Worm (Caenorhabditis elegans) whole organism, L2 larva: ENCODE data around the gene col-176.

Source experiments
- ama-1 ChIP-seq: fragments of 150-350 bp; optimal IDR thresholded peaks from 2 replicates; lab custom pipeline; 2018; ENCODE audit warnings: inconsistent platforms
- blmp-1 ChIP-seq: sonication (generic microtip); optimal IDR thresholded peaks from 2 replicates; lab custom pipeline; 2017; ENCODE audit warnings: missing genetic modification characterization, mild to moderate bottlenecking, missing compliant biosample characterization, antibody characterized with exemption, moderate library complexity; ENCODE audit not compliant: insufficient read depth
- ceh-16 ChIP-seq: fragments of 150-350 bp; optimal IDR thresholded peaks from 2 replicates; lab custom pipeline; 2014; ENCODE audit warnings: missing biosample characterization, missing genetic modification characterization
- elt-3 ChIP-seq: sonication (generic microtip); optimal IDR thresholded peaks from 2 replicates; lab custom pipeline; 2017; ENCODE audit warnings: missing biosample characterization, missing genetic modification characterization
- lin-39 ChIP-seq: fragments of 150-350 bp; optimal IDR thresholded peaks from 2 replicates; lab custom pipeline; 2014; ENCODE audit warnings: missing biosample characterization, missing genetic modification reagents, missing genetic modification characterization
- nhr-129 ChIP-seq: fragments of 150-350 bp; optimal IDR thresholded peaks from 2 replicates; lab custom pipeline; 2014; ENCODE audit warnings: missing biosample characterization, missing genetic modification characterization
- nhr-237 ChIP-seq: fragments of 150-350 bp; optimal IDR thresholded peaks from 2 replicates; lab custom pipeline; 2014; ENCODE audit warnings: missing biosample characterization, missing genetic modification characterization
- nhr-77 ChIP-seq: fragments of 150-350 bp; optimal IDR thresholded peaks from 2 replicates; lab custom pipeline; 2014; ENCODE audit warnings: missing biosample characterization, missing genetic modification characterization
- skn-1 ChIP-seq: sonication (generic microtip); optimal IDR thresholded peaks from 2 replicates; lab custom pipeline; 2017; ENCODE audit warnings: missing biosample characterization, missing genetic modification characterization
- sma-3 ChIP-seq: sonication (generic microtip); optimal IDR thresholded peaks from 2 replicates; lab custom pipeline; 2016; ENCODE audit warnings: missing genetic modification reagents, missing genetic modification characterization, missing compliant biosample characterization
- unc-39 ChIP-seq: fragments of 150-350 bp; optimal IDR thresholded peaks from 2 replicates; lab custom pipeline; 2014; ENCODE audit warnings: missing biosample characterization, missing genetic modification characterization
- unc-62 ChIP-seq: fragments of 150-350 bp; optimal IDR thresholded peaks from 2 replicates; lab custom pipeline; 2014; ENCODE audit warnings: missing biosample characterization, missing genetic modification reagents, missing genetic modification characterization
- zag-1 ChIP-seq: fragments of 150-350 bp; optimal IDR thresholded peaks from 2 replicates; lab custom pipeline; 2014; ENCODE audit warnings: missing biosample characterization, missing genetic modification characterization

DNA sequence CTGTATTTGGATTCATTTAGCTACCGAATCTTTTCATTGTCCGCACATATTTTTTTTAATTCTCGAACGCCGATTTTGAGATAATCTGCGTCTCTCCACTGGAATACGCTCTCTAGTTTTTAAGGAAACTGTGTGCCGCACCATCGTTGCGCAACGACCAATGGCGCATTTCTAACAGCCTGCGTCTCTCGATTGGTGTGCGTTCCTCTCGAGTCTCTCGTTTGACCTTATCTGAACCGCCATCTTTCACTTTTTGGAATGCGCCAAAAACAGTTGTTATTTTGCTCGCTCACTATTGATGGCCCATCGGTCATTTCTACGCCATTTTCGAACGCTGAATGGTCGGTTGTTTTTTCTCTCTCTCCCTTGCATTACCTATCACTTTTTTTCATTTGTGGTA lies 5.9 kb downstream of the col-176 start:
- no peak for TF ChIP-seq nhr-77
- no peak for TF ChIP-seq blmp-1 (tag; lab: Kevin White, UChicago)
- no peak for TF ChIP-seq elt-3
- no peak for TF ChIP-seq sma-3 (GFP tag; lab: Kevin White, UChicago)
- no peak for TF ChIP-seq skn-1 (tag; lab: Kevin White, UChicago)
- no peak for TF ChIP-seq zag-1 (tag; lab: Kevin White, UChicago)
- peak; percentile 18 for TF ChIP-seq ceh-16 (tag; lab: Kevin White, UChicago)
- no peak for TF ChIP-seq nhr-129
- TF ChIP-seq unc-62 (GFP tag; lab: Kevin White, UChicago) = no peak
- TF ChIP-seq lin-39 (tag; lab: Kevin White, UChicago) = no peak
- TF ChIP-seq ama-1 (lab: Kevin White, UChicago) = no peak
- no peak for TF ChIP-seq unc-39
- TF ChIP-seq nhr-237 (tag; lab: Kevin White, UChicago) = no peak
